Fruit fly (Drosophila melanogaster): ENCODE data around the gene Trf2.

dm6 chrX:8460232-8460631 is 51.2 kb downstream of the Trf2 start:
- TF ChIP-seq CG8478 (optimal IDR thresholded peaks at IDR 0.05) (no peak), CTCF (optimal IDR thresholded peaks at IDR 0.05) (no peak)

Measured in S2 (cell line).